Worm (Caenorhabditis elegans): ENCODE measurements around the gene K10H10.6.

The K10H10.6 gene

ce11 chrII:14522037-14522436 is 18.9 kb downstream of the K10H10.6 start, which contains the start of gene btb-19:
Gene btb-19, minus strand, starts transcription at chrII:14522137.
- TF ChIP-seq nhr-2 (tag; optimal IDR thresholded peaks at IDR 0.05), result no peak

ce11 chrII:14523070-14523572 is 20.0 kb downstream of the K10H10.6 start, which contains the start of gene btb-20:
Gene btb-20, minus strand, starts transcription at chrII:14523522.
- TF ChIP-seq bed-3 (GFP tag; optimal IDR thresholded peaks at IDR 0.05) (no peak), ceh-43 (GFP tag; optimal IDR thresholded peaks at IDR 0.05) (no peak), pha-4 (tag; optimal IDR thresholded peaks at IDR 0.05) (no peak), nhr-28 (tag; optimal IDR thresholded peaks at IDR 0.05) (no peak), unc-39 (tag; optimal IDR thresholded peaks at IDR 0.05) (no peak), sptf-1 (tag; optimal IDR thresholded peaks at IDR 0.05) (no peak), ceh-39 (tag; optimal IDR thresholded peaks at IDR 0.05) (no peak), elt-3 (tag; optimal IDR thresholded peaks at IDR 0.05) (no peak), lin-13 (tag; optimal IDR thresholded peaks at IDR 0.05) (no peak), snpc-4 (tag; optimal IDR thresholded peaks at IDR 0.05) (no peak), ceh-83 (GFP tag; optimal IDR thresholded peaks at IDR 0.05) (no peak), nhr-237 (tag; optimal IDR thresholded peaks at IDR 0.05) (no peak), tbx-8 (GFP tag; optimal IDR thresholded peaks at IDR 0.05) (no peak), nhr-2 (tag; optimal IDR thresholded peaks at IDR 0.05) (no peak), blmp-1 (tag; optimal IDR thresholded peaks at IDR 0.05) (no peak), cnd-1 (tag; optimal IDR thresholded peaks at IDR 0.05) (no peak), nhr-12 (tag; optimal IDR thresholded peaks at IDR 0.05) (no peak), unc-120 (tag; optimal IDR thresholded peaks at IDR 0.05; ENCODE audit: poor library complexity, severe bottlenecking) (no peak), lin-32 (GFP tag; optimal IDR thresholded peaks at IDR 0.05) (no peak)

- TF ChIP-seq blmp-1 (tag; optimal IDR thresholded peaks at IDR 0.05) (no peak), unc-120 (tag; optimal IDR thresholded peaks at IDR 0.05; ENCODE audit: poor library complexity, severe bottlenecking) (no peak), nhr-2 (tag; optimal IDR thresholded peaks at IDR 0.05) (no peak), nhr-28 (tag; optimal IDR thresholded peaks at IDR 0.05) (no peak), nhr-237 (tag; optimal IDR thresholded peaks at IDR 0.05) (no peak), snpc-4 (tag; optimal IDR thresholded peaks at IDR 0.05) (no peak), ces-1 (GFP tag; optimal IDR thresholded peaks at IDR 0.05) (no peak), lin-32 (GFP tag; optimal IDR thresholded peaks at IDR 0.05) (no peak), ham-2 (GFP tag; optimal IDR thresholded peaks at IDR 0.05) (no peak), unc-39 (tag; optimal IDR thresholded peaks at IDR 0.05) (no peak), zip-8 (tag; optimal IDR thresholded peaks at IDR 0.05) (no peak), mep-1 (tag; optimal IDR thresholded peaks at IDR 0.05) (no peak), ceh-39 (tag; optimal IDR thresholded peaks at IDR 0.05) (no peak), sptf-1 (tag; optimal IDR thresholded peaks at IDR 0.05) (no peak)
Measured at ce11 chrII:14523645-14524223, 20.6 kb downstream of the K10H10.6 start, which contains the start of gene pot-2. Gene pot-2, plus strand, starts transcription at chrII:14524173.

- TF ChIP-seq snpc-4 (tag; optimal IDR thresholded peaks at IDR 0.05) (no peak), elt-1 (tag; optimal IDR thresholded peaks at IDR 0.05; ENCODE audit: borderline replicate concordance, insufficient read depth) (no peak), ham-2 (GFP tag; optimal IDR thresholded peaks at IDR 0.05) (no peak), nhr-76 (tag; optimal IDR thresholded peaks at IDR 0.05) (no peak), blmp-1 (tag; optimal IDR thresholded peaks at IDR 0.05) (no peak)
Measured at ce11 chrII:14525013-14525412, 21.9 kb downstream of the K10H10.6 start, which contains the start of gene F57C2.4. Gene F57C2.4, plus strand, starts transcription at chrII:14525313.

- TF ChIP-seq hlh-1 (tag; optimal IDR thresholded peaks at IDR 0.05), result no peak
- TF ChIP-seq flh-1 (GFP tag; optimal IDR thresholded peaks at IDR 0.05), result no peak
- no peak for TF ChIP-seq tbx-8 (GFP tag; optimal IDR thresholded peaks at IDR 0.05)
- no peak for TF ChIP-seq M03D4.4 (tag; optimal IDR thresholded peaks at IDR 0.05)
- TF ChIP-seq sem-2 (GFP tag; optimal IDR thresholded peaks at IDR 0.05), result no peak
- no peak for TF ChIP-seq nhr-76 (tag; optimal IDR thresholded peaks at IDR 0.05)
- no peak for TF ChIP-seq mab-5 (tag; optimal IDR thresholded peaks at IDR 0.05)
- no peak for TF ChIP-seq ham-2 (GFP tag; optimal IDR thresholded peaks at IDR 0.05)
- no peak for TF ChIP-seq lin-32 (GFP tag; optimal IDR thresholded peaks at IDR 0.05)
- no peak for TF ChIP-seq elt-3 (tag; optimal IDR thresholded peaks at IDR 0.05)
- TF ChIP-seq snpc-4 (tag; optimal IDR thresholded peaks at IDR 0.05), result no peak
Measured at ce11 chrII:14527104-14527503, 24.0 kb downstream of the K10H10.6 start.

Data from whole organism, mixed stage, embryonic.